Worm (Caenorhabditis elegans) whole organism, L4/young adult: ENCODE data around the gene F47B8.18.
A peak's percentile ranks its signal among the peaks of the same experiment; 100 is the strongest.

Source experiments
- W03F9.2 ChIP-seq: fragments of 150-350 bp; optimal IDR thresholded peaks from 2 replicates; lab custom pipeline; 2014; ENCODE audit warnings: missing biosample characterization, missing genetic modification characterization
- dao-5 ChIP-seq: sonication (generic microtip); optimal IDR thresholded peaks from 2 replicates; lab custom pipeline; 2016; ENCODE audit warnings: missing genotype, missing genetic modification characterization, moderate library complexity, missing compliant biosample characterization
- him-1 ChIP-seq: sonication (generic microtip); optimal IDR thresholded peaks from 2 replicates; lab custom pipeline; 2016; ENCODE audit warnings: missing genotype, missing genetic modification reagents, missing genetic modification characterization, missing compliant biosample characterization

F47B8.18 gene

ce11 chrV:14324502-14325467 lies at the start of gene F47B8.18, which contains the start of gene F47B8.4:
Gene F47B8.18, minus strand, starts transcription at chrV:14325464.
Gene F47B8.4, minus strand, starts transcription at chrV:14324673.
- TF ChIP-seq dao-5 (tag; lab: Kevin White, UChicago) = no peak
- TF ChIP-seq W03F9.2 (tag; lab: Kevin White, UChicago) = no peak
- TF ChIP-seq him-1 = no peak

- TF ChIP-seq him-1 = no peak
- no peak for TF ChIP-seq W03F9.2 (tag; lab: Kevin White, UChicago)
These were observed 47.5 kb upstream of the F47B8.18 start, which contains the start of gene unc-39 for ce11 chrV:14372774-14373173. Gene unc-39, plus strand, starts transcription at chrV:14373074.

ce11 chrV:14369412-14369811 lies 44.1 kb upstream of the F47B8.18 start:
- TF ChIP-seq him-1 (no peak), W03F9.2 (tag; lab: Kevin White, UChicago) (no peak), dao-5 (tag; lab: Kevin White, UChicago) (no peak)

- TF ChIP-seq W03F9.2 (tag; lab: Kevin White, UChicago) (peak; percentile 14), dao-5 (tag; lab: Kevin White, UChicago) (no peak), him-1 (peak; percentile 22)
These were observed 43.2 kb upstream of the F47B8.18 start for ce11 chrV:14368272-14369052.

ce11 chrV:14366487-14366962 lies 41.3 kb upstream of the F47B8.18 start:
- TF ChIP-seq dao-5 (tag; lab: Kevin White, UChicago) (no peak), W03F9.2 (tag; lab: Kevin White, UChicago) (no peak), him-1 (peak; percentile 85)

- no peak for TF ChIP-seq dao-5 (tag; lab: Kevin White, UChicago)
- no peak for TF ChIP-seq him-1
- no peak for TF ChIP-seq W03F9.2 (tag; lab: Kevin White, UChicago)
These were observed 39.5 kb upstream of the F47B8.18 start for ce11 chrV:14364586-14365248.

ce11 chrV:14361973-14362372 lies 36.7 kb upstream of the F47B8.18 start:
- TF ChIP-seq dao-5 (tag; lab: Kevin White, UChicago) (no peak), W03F9.2 (tag; lab: Kevin White, UChicago) (no peak), him-1 (no peak)

ce11 chrV:14358577-14358976 lies 33.3 kb upstream of the F47B8.18 start, which contains the start of gene Y49A3A.4:
Gene Y49A3A.4, minus strand, starts transcription at chrV:14358890.
- TF ChIP-seq dao-5 (tag; lab: Kevin White, UChicago) (no peak), him-1 (no peak), W03F9.2 (tag; lab: Kevin White, UChicago) (no peak)

ce11 chrV:14355738-14356368 lies 30.6 kb upstream of the F47B8.18 start, which contains the start of gene cyn-1:
Gene cyn-1, plus strand, starts transcription at chrV:14356076.
- TF ChIP-seq dao-5 (tag; lab: Kevin White, UChicago) (no peak), him-1 (peak; percentile 53), W03F9.2 (tag; lab: Kevin White, UChicago) (peak; percentile 89)

- TF ChIP-seq W03F9.2 (tag; lab: Kevin White, UChicago) = no peak
- peak; percentile 71 for TF ChIP-seq dao-5 (tag; lab: Kevin White, UChicago)
- no peak for TF ChIP-seq him-1
These were observed 29.1 kb upstream of the F47B8.18 start, which contains the start of gene Y49A3A.3 for ce11 chrV:14354258-14354877. Gene Y49A3A.3, plus strand, starts transcription at chrV:14354410.

ce11 chrV:14352032-14352431 lies 26.8 kb upstream of the F47B8.18 start:
- TF ChIP-seq W03F9.2 (tag; lab: Kevin White, UChicago) (no peak), him-1 (no peak), dao-5 (tag; lab: Kevin White, UChicago) (no peak)

ce11 chrV:14351629-14352028 lies 26.4 kb upstream of the F47B8.18 start, which contains the start of gene vha-13:
Gene vha-13, plus strand, starts transcription at chrV:14351709.
- TF ChIP-seq him-1 (no peak), dao-5 (tag; lab: Kevin White, UChicago) (no peak), W03F9.2 (tag; lab: Kevin White, UChicago) (no peak)
